Worm (Caenorhabditis elegans) whole organism, L4 larva: Measurements from ENCODE around the gene F19F10.11.

ENCODE experiments used
- F26F4.8 ChIP-seq: fragments of 200-800 bp; sonication (Bioruptor generic); conservative IDR thresholded peaks from 2 replicates; pipeline ENCODE4 v1.3.6; 2022; ENCODE audit warnings: missing genetic modification characterization, missing compliant biosample characterization
- F49E8.2 ChIP-seq: sonication (generic microtip); optimal IDR thresholded peaks from 2 replicates; lab custom pipeline; 2016; ENCODE audit warnings: missing compliant biosample characterization, mild to moderate bottlenecking, missing genetic modification characterization, borderline replicate concordance
- T20F7.1 ChIP-seq: fragments of 200-800 bp; sonication (Bioruptor generic); optimal IDR thresholded peaks from 2 replicates; lab custom pipeline; 2018; ENCODE audit warnings: mild to moderate bottlenecking, missing genetic modification characterization, missing compliant biosample characterization
- Y5F2A.4 ChIP-seq: fragments of 200-800 bp; sonication (Bioruptor generic); optimal IDR thresholded peaks from 2 replicates; lab custom pipeline; 2018; ENCODE audit warnings: mild to moderate bottlenecking, missing genetic modification characterization, missing compliant biosample characterization
- ZK337.2 ChIP-seq: fragments of 200-800 bp; sonication (Bioruptor generic); IDR thresholded peaks from 2 replicates; pipeline ENCODE4 v1.3.6; 2022; ENCODE audit warnings: missing genetic modification reagents, missing genetic modification characterization, missing compliant biosample characterization
- arid-1 ChIP-seq: fragments of 200-800 bp; sonication (Bioruptor generic); conservative IDR thresholded peaks from 2 replicates; pipeline ENCODE4 v1.3.6; 2022; ENCODE audit warnings: missing genetic modification reagents, missing genetic modification characterization, missing compliant biosample characterization
- ceh-28 ChIP-seq: fragments of 150-350 bp; optimal IDR thresholded peaks from 2 replicates; lab custom pipeline; 2014; ENCODE audit warnings: missing biosample characterization, missing genetic modification reagents, missing genetic modification characterization
- ceh-82 ChIP-seq: sonication (generic microtip); optimal IDR thresholded peaks from 2 replicates; lab custom pipeline; 2017; ENCODE audit warnings: missing biosample characterization, missing genetic modification characterization
- daf-16 ChIP-seq, 3 experiments: sonication (generic microtip); optimal IDR thresholded peaks; 2 replicates each; lab custom pipeline; 2016 to 2017; ENCODE audit warnings: missing genetic modification characterization in 3 of 3, missing genetic modification reagents in 3 of 3, mild to moderate bottlenecking in 2 of 3, missing compliant biosample characterization in 2 of 3, missing biosample characterization in 1 of 3, moderate library complexity in 1 of 3
- dmd-9 ChIP-seq: fragments of 200-800 bp; sonication (Bioruptor generic); IDR thresholded peaks from 2 replicates; pipeline ENCODE4 v1.3.6; 2022; ENCODE audit warnings: missing genetic modification reagents, missing genetic modification characterization, missing compliant biosample characterization
- dpl-1 ChIP-seq: fragments of 150-350 bp; optimal IDR thresholded peaks from 2 replicates; lab custom pipeline; 2014; ENCODE audit warnings: missing biosample characterization, missing genetic modification reagents, missing genetic modification characterization
- duxl-1 ChIP-seq: sonication (generic microtip); optimal IDR thresholded peaks from 2 replicates; lab custom pipeline; 2016; ENCODE audit warnings: mild to moderate bottlenecking, missing genetic modification characterization, moderate library complexity, missing compliant biosample characterization; ENCODE audit not compliant: poor library complexity
- dve-1 ChIP-seq: sonication (generic microtip); optimal IDR thresholded peaks from 2 replicates; lab custom pipeline; 2017; ENCODE audit warnings: antibody characterized with exemption, mild to moderate bottlenecking, missing genetic modification characterization, missing compliant biosample characterization; ENCODE audit not compliant: insufficient read depth
- fkh-10 ChIP-seq: fragments of 150-350 bp; optimal IDR thresholded peaks from 2 replicates; lab custom pipeline; 2014; ENCODE audit warnings: missing biosample characterization, missing genetic modification reagents, missing genetic modification characterization
- hlh-30 ChIP-seq: sonication (generic microtip); optimal IDR thresholded peaks from 2 replicates; lab custom pipeline; 2017; ENCODE audit warnings: antibody characterized with exemption, mild to moderate bottlenecking, missing genetic modification characterization, missing compliant biosample characterization; ENCODE audit not compliant: insufficient read depth
- jun-1 ChIP-seq: fragments of 150-350 bp; optimal IDR thresholded peaks from 2 replicates; lab custom pipeline; 2014; ENCODE audit warnings: missing biosample characterization, missing genetic modification reagents, missing genetic modification characterization
- lin-38 ChIP-seq: fragments of 200-800 bp; sonication (Bioruptor generic); IDR thresholded peaks from 2 replicates; pipeline ENCODE4 v1.3.6; 2022; ENCODE audit warnings: missing genetic modification reagents, missing genetic modification characterization, missing compliant biosample characterization
- lin-39 ChIP-seq: fragments of 150-350 bp; optimal IDR thresholded peaks from 2 replicates; lab custom pipeline; 2014; ENCODE audit warnings: missing biosample characterization, missing genetic modification reagents, missing genetic modification characterization
- lir-3 ChIP-seq: sonication (generic microtip); optimal IDR thresholded peaks from 2 replicates; lab custom pipeline; 2016; ENCODE audit warnings: mild to moderate bottlenecking, missing genetic modification characterization, missing compliant biosample characterization
- madf-5 ChIP-seq, 2 experiments: fragments of 200-800 bp; sonication (Bioruptor generic); IDR thresholded peaks; 2 replicates each; pipeline ENCODE4 v1.3.6; 2022; ENCODE audit warnings: missing compliant biosample characterization in 2 of 2, missing genetic modification characterization in 2 of 2
- mdl-1 ChIP-seq, 2 experiments: fragments of 150-350 bp in 1 of 2; sonication (generic microtip) in 1 of 2; optimal IDR thresholded peaks; 2 replicates each; lab custom pipeline; 2014 to 2017; ENCODE audit warnings: missing biosample characterization in 2 of 2, missing genetic modification characterization in 2 of 2
- mxl-2 ChIP-seq: fragments of 200-800 bp; sonication (Bioruptor generic); conservative IDR thresholded peaks from 2 replicates; pipeline ENCODE4 v1.3.6; 2022; ENCODE audit warnings: missing genetic modification reagents, missing genetic modification characterization, missing compliant biosample characterization
- mxl-3 ChIP-seq: fragments of 200-800 bp; sonication (Bioruptor generic); optimal IDR thresholded peaks from 2 replicates; lab custom pipeline; 2018; ENCODE audit warnings: mild to moderate bottlenecking, missing genetic modification characterization, missing compliant biosample characterization
- nhr-28 ChIP-seq: fragments of 150-350 bp; optimal IDR thresholded peaks from 2 replicates; lab custom pipeline; 2014; ENCODE audit warnings: missing biosample characterization, missing genetic modification characterization
- nhr-42 ChIP-seq: fragments of 200-800 bp; sonication (Bioruptor generic); IDR thresholded peaks from 2 replicates; pipeline ENCODE4 v1.3.6; 2022; ENCODE audit warnings: missing genetic modification characterization, missing compliant biosample characterization
- nhr-76 ChIP-seq: fragments of 150-350 bp; optimal IDR thresholded peaks from 2 replicates; lab custom pipeline; 2014; ENCODE audit warnings: missing biosample characterization, missing genetic modification characterization
- nhr-77 ChIP-seq: fragments of 150-350 bp; optimal IDR thresholded peaks from 2 replicates; lab custom pipeline; 2014; ENCODE audit warnings: missing biosample characterization, missing genetic modification characterization
- snpc-1.2 ChIP-seq: fragments of 200-800 bp; sonication (Bioruptor generic); IDR thresholded peaks from 2 replicates; pipeline ENCODE4 v1.3.6; 2022; ENCODE audit warnings: missing genetic modification reagents, missing genetic modification characterization, missing compliant biosample characterization
- snpc-4 ChIP-seq: fragments of 150-350 bp; optimal IDR thresholded peaks from 2 replicates; lab custom pipeline; 2014; ENCODE audit warnings: missing biosample characterization, missing genetic modification characterization
- spr-3 ChIP-seq: fragments of 200-800 bp; sonication (Bioruptor generic); optimal IDR thresholded peaks from 2 replicates; lab custom pipeline; 2018; ENCODE audit warnings: mild to moderate bottlenecking, missing genetic modification characterization, missing compliant biosample characterization
- unc-62 ChIP-seq, 3 experiments: fragments of 150-350 bp in 1 of 3; sonication (generic microtip); optimal IDR thresholded peaks in 2 of 3; peaks in 1 of 3; 1 replicate in 1 of 3; 2 replicates in 2 of 3; lab custom pipeline; 2014 to 2017; ENCODE audit warnings: missing biosample characterization in 3 of 3, missing genetic modification characterization in 3 of 3, missing genetic modification reagents in 3 of 3, missing genotype in 1 of 3
- zfp-2 ChIP-seq: sonication (generic microtip); optimal IDR thresholded peaks from 2 replicates; lab custom pipeline; 2016; ENCODE audit warnings: mild to moderate bottlenecking, missing genetic modification characterization, missing compliant biosample characterization
- zip-2 ChIP-seq: fragments of 150-350 bp; optimal IDR thresholded peaks from 2 replicates; lab custom pipeline; 2014; ENCODE audit warnings: missing biosample characterization, missing genetic modification characterization
- ztf-11 ChIP-seq: fragments of 150-350 bp; optimal IDR thresholded peaks from 2 replicates; lab custom pipeline; 2014; ENCODE audit warnings: missing biosample characterization, missing genetic modification characterization
- ztf-7 ChIP-seq: fragments of 150-350 bp; optimal IDR thresholded peaks from 2 replicates; lab custom pipeline; 2014; ENCODE audit warnings: missing biosample characterization, missing genetic modification characterization

Gene F19F10.11

ce11 chrV:7570955-7571354, 16.5 kb downstream of the F19F10.11 start, which contains the start of gene F19F10.14:
Gene F19F10.14, minus strand, starts transcription at chrV:7571055.
- TF ChIP-seq ceh-28 (tag; lab: Kevin White, UChicago) = no peak
- TF ChIP-seq T20F7.1 (GFP tag; lab: Kevin White, UChicago) = no peak
- TF ChIP-seq zfp-2 (tag; lab: Kevin White, UChicago) = no peak
- no peak for TF ChIP-seq F49E8.2 (tag; lab: Kevin White, UChicago)
- TF ChIP-seq mxl-2 (GFP tag; lab: Robert Waterston, UW) = no peak
- no peak for TF ChIP-seq mdl-1 (tag; optimal IDR thresholded peaks at IDR 0.05; lab: Kevin White, UChicago)
- TF ChIP-seq dmd-9 = no peak
- TF ChIP-seq nhr-76 (tag; lab: Kevin White, UChicago) = no peak
- no peak for TF ChIP-seq lin-39 (tag; lab: Kevin White, UChicago)
- no peak for TF ChIP-seq fkh-10 (GFP tag; lab: Kevin White, UChicago)
- no peak for TF ChIP-seq nhr-42 (GFP tag; lab: Robert Waterston, UW)
- no peak for TF ChIP-seq duxl-1 (tag; lab: Kevin White, UChicago)
- no peak for TF ChIP-seq nhr-28
- TF ChIP-seq jun-1 (tag; lab: Kevin White, UChicago) = no peak
- TF ChIP-seq snpc-1.2 (GFP tag; lab: Robert Waterston, UW) = no peak
- TF ChIP-seq ztf-11 = no peak
- no peak for TF ChIP-seq nhr-77 (tag; lab: Kevin White, UChicago)
- TF ChIP-seq hlh-30 (tag; lab: Kevin White, UChicago) = no peak
- no peak for TF ChIP-seq daf-16 (GFP tag; optimal IDR thresholded peaks at IDR 0.05; lab: Kevin White, UChicago)
- no peak for TF ChIP-seq daf-16 (tag; optimal IDR thresholded peaks at IDR 0.05; lab: Kevin White, UChicago)

- no peak for TF ChIP-seq madf-5 (GFP tag; IDR thresholded peaks at IDR 0.05; lab: Robert Waterston, UW)
These were observed 17.2 kb downstream of the F19F10.11 start, which contains the start of gene clec-212 for ce11 chrV:7570290-7570689. Gene clec-212, minus strand, starts transcription at chrV:7570390.

- TF ChIP-seq arid-1 (GFP tag; lab: Robert Waterston, UW) = no peak
- TF ChIP-seq Y5F2A.4 (GFP tag; lab: Kevin White, UChicago) = no peak
- no peak for TF ChIP-seq snpc-4 (tag; lab: Kevin White, UChicago)
- TF ChIP-seq ceh-82 = no peak
- no peak for TF ChIP-seq lin-38 (GFP tag; lab: Robert Waterston, UW)
- no peak for TF ChIP-seq mxl-2 (GFP tag; lab: Robert Waterston, UW)
- no peak for TF ChIP-seq spr-3 (GFP tag; lab: Kevin White, UChicago)
These were observed 24.6 kb downstream of the F19F10.11 start, which contains the start of gene F19F10.1 for ce11 chrV:7562947-7563346. Gene F19F10.1, plus strand, starts transcription at chrV:7563247.

- TF ChIP-seq F26F4.8 (GFP tag; lab: Robert Waterston, UW) (no peak), dve-1 (tag; lab: Kevin White, UChicago) (no peak), dpl-1 (GFP tag; lab: Kevin White, UChicago) (no peak), zip-2 (tag; lab: Kevin White, UChicago) (no peak), lir-3 (no peak), ztf-7 (tag; lab: Kevin White, UChicago) (no peak), mxl-3 (GFP tag; lab: Kevin White, UChicago) (no peak), unc-62 (GFP tag; optimal IDR thresholded peaks at IDR 0.05 in 1 of 2; lab: Kevin White, UChicago) (no peak), unc-62 (tag; optimal IDR thresholded peaks at IDR 0.05; lab: Kevin White, UChicago) (no peak), ZK337.2 (GFP tag; lab: Robert Waterston, UW) (no peak)
These were observed 28.8 kb downstream of the F19F10.11 start, which contains the start of gene ets-7 for ce11 chrV:7558693-7559092. Gene ets-7, minus strand, starts transcription at chrV:7558793.
